Fruit fly (Drosophila melanogaster) whole organism, wandering third instar larva: ENCODE measurements around the gene CG10919.

ENCODE experiments used
- Abd-B ChIP-seq: fragments of >200 bp; optimal IDR thresholded peaks from 2 replicates; lab custom pipeline; 2017; ENCODE audit warnings: missing biosample characterization, missing genetic modification characterization
- CrebA ChIP-seq: fragments of 200-800 bp; sonication (Bioruptor generic); optimal IDR thresholded peaks from 2 replicates; lab custom pipeline; 2016; ENCODE audit warnings: missing biosample characterization, mild to moderate bottlenecking, missing genetic modification characterization, borderline replicate concordance
- Hr78 ChIP-seq: fragments of >200 bp; optimal IDR thresholded peaks from 2 replicates; lab custom pipeline; 2017; ENCODE audit warnings: missing biosample characterization, missing genetic modification characterization
- Mio ChIP-seq: sonication (Bioruptor generic); optimal IDR thresholded peaks from 2 replicates; lab custom pipeline; 2016; ENCODE audit warnings: missing biosample characterization, missing genetic modification characterization
- Sp1 ChIP-seq: fragments of 200-800 bp; sonication (Bioruptor generic); optimal IDR thresholded peaks from 3 replicates; lab custom pipeline; 2019; ENCODE audit warnings: missing biosample characterization, mild to moderate bottlenecking, missing genetic modification characterization, moderate library complexity
- Vsx2 ChIP-seq: fragments of 200-300, 225-300 bp; sonication (Bioruptor generic); optimal IDR thresholded peaks from 2 replicates; lab custom pipeline; 2018; ENCODE audit warnings: missing biosample characterization, missing genetic modification characterization; ENCODE audit not compliant: partially characterized antibody
- h ChIP-seq: fragments of 200-800 bp; sonication (Bioruptor generic); optimal IDR thresholded peaks from 3 replicates; lab custom pipeline; 2016; ENCODE audit warnings: missing biosample characterization, mild to moderate bottlenecking, missing genetic modification characterization
- psq ChIP-seq: fragments of 200-800 bp; sonication (Bioruptor generic); optimal IDR thresholded peaks from 3 replicates; lab custom pipeline; 2017; ENCODE audit warnings: missing biosample characterization, mild to moderate bottlenecking, missing genetic modification characterization, moderate library complexity
- sage ChIP-seq: fragments of 200-800 bp; sonication (Bioruptor generic); optimal IDR thresholded peaks from 2 replicates; lab custom pipeline; 2016; ENCODE audit warnings: missing biosample characterization, mild to moderate bottlenecking, missing genetic modification characterization
- usp ChIP-seq: fragments of >200 bp; optimal IDR thresholded peaks from 2 replicates; lab custom pipeline; 2017; ENCODE audit warnings: missing biosample characterization, missing genetic modification characterization
- woc ChIP-seq: sonication (Bioruptor generic); optimal IDR thresholded peaks from 2 replicates; lab custom pipeline; 2016; ENCODE audit warnings: missing biosample characterization, mild to moderate bottlenecking, missing genetic modification characterization

- TF ChIP-seq usp (no peak), Vsx2 (GFP tag; lab: Kevin White, UChicago) (no peak), sage (no peak), Hr78 (GFP tag; lab: Kevin White, UChicago) (no peak), psq (GFP tag; lab: Kevin White, UChicago) (no peak), woc (GFP tag; lab: Kevin White, UChicago) (no peak), Abd-B (GFP tag; lab: Kevin White, UChicago) (no peak), Mio (GFP tag; lab: Kevin White, UChicago) (no peak), CrebA (GFP tag; lab: Kevin White, UChicago) (no peak), h (GFP tag; lab: Kevin White, UChicago) (no peak), Sp1 (no peak)
Observed at dm6 chr3R:7760970-7761558, 3.1 kb downstream of the CG10919 start.
